Worm (Caenorhabditis elegans) whole organism, L3 larva: ENCODE data around the gene mec-1.

Experiments used
- ZK546.5 ChIP-seq: sonication (generic microtip); optimal IDR thresholded peaks from 2 replicates; lab custom pipeline; 2017; ENCODE audit warnings: missing biosample characterization, missing genetic modification characterization
- ama-1 ChIP-seq: fragments of 150-350 bp; optimal IDR thresholded peaks from 2 replicates; lab custom pipeline; 2018
- ceh-16 ChIP-seq: sonication (generic microtip); optimal IDR thresholded peaks from 2 replicates; lab custom pipeline; 2017; ENCODE audit warnings: missing biosample characterization, missing genetic modification characterization
- ceh-82 ChIP-seq: fragments of 150-350 bp; optimal IDR thresholded peaks from 2 replicates; lab custom pipeline; 2014; ENCODE audit warnings: missing biosample characterization, missing genetic modification characterization
- ceh-9 ChIP-seq: sonication (generic microtip); optimal IDR thresholded peaks from 2 replicates; lab custom pipeline; 2018; ENCODE audit warnings: missing biosample characterization, missing genetic modification characterization
- egl-27 ChIP-seq: sonication (generic microtip); optimal IDR thresholded peaks from 4 replicates; lab custom pipeline; 2017; ENCODE audit warnings: missing biosample characterization, missing genetic modification reagents, missing genetic modification characterization
- egl-5 ChIP-seq: fragments of 150-350 bp; optimal IDR thresholded peaks from 2 replicates; lab custom pipeline; 2017; ENCODE audit warnings: missing biosample characterization, missing genetic modification reagents, missing genetic modification characterization, inconsistent platforms
- elt-1 ChIP-seq: fragments of 150-350 bp; optimal IDR thresholded peaks from 2 replicates; lab custom pipeline; 2014; ENCODE audit warnings: missing biosample characterization, missing genetic modification characterization
- elt-2 ChIP-seq: sonication (generic microtip); optimal IDR thresholded peaks from 2 replicates; lab custom pipeline; 2016; ENCODE audit warnings: missing genetic modification reagents, mild to moderate bottlenecking, missing genetic modification characterization, missing compliant biosample characterization
- elt-3 ChIP-seq, 3 experiments: fragments of 150-350 bp in 1 of 3; sonication (generic microtip) in 2 of 3; optimal IDR thresholded peaks; 2 replicates in 2 of 3; 4 replicates in 1 of 3; lab custom pipeline; 2014 to 2017; ENCODE audit warnings: missing biosample characterization in 3 of 3, missing genetic modification characterization in 3 of 3
- fkh-2 ChIP-seq: fragments of 150-350 bp; optimal IDR thresholded peaks from 2 replicates; lab custom pipeline; 2014; ENCODE audit warnings: missing biosample characterization, missing genetic modification reagents, missing genetic modification characterization
- fos-1 ChIP-seq: fragments of 150-350 bp; optimal IDR thresholded peaks from 2 replicates; lab custom pipeline; 2014; ENCODE audit warnings: missing biosample characterization, missing genetic modification characterization
- jun-1 ChIP-seq: fragments of 150-350 bp; optimal IDR thresholded peaks from 2 replicates; lab custom pipeline; 2014; ENCODE audit warnings: missing biosample characterization, missing genetic modification reagents, missing genetic modification characterization
- lin-39 ChIP-seq: fragments of 150-350 bp; optimal IDR thresholded peaks from 2 replicates; lab custom pipeline; 2018; ENCODE audit warnings: missing biosample characterization, missing genetic modification reagents, missing genetic modification characterization
- mdl-1 ChIP-seq: fragments of 150-350 bp; optimal IDR thresholded peaks from 2 replicates; lab custom pipeline; 2014; ENCODE audit warnings: missing biosample characterization, missing genetic modification characterization
- nfya-1 ChIP-seq: sonication (generic microtip); optimal IDR thresholded peaks from 2 replicates; lab custom pipeline; 2017; ENCODE audit warnings: missing genetic modification characterization, mild to moderate bottlenecking, missing compliant biosample characterization, antibody characterized with exemption, moderate library complexity; ENCODE audit not compliant: insufficient read depth
- nhr-11 ChIP-seq: fragments of 150-350 bp; optimal IDR thresholded peaks from 2 replicates; lab custom pipeline; 2014; ENCODE audit warnings: missing biosample characterization, missing genetic modification characterization
- nhr-23 ChIP-seq: fragments of 150-350 bp; optimal IDR thresholded peaks from 2 replicates; lab custom pipeline; 2014; ENCODE audit warnings: missing biosample characterization, missing genetic modification reagents, missing genetic modification characterization
- nhr-25 ChIP-seq: sonication (generic microtip); optimal IDR thresholded peaks from 2 replicates; lab custom pipeline; 2017; ENCODE audit warnings: missing biosample characterization, missing genetic modification characterization
- nhr-43 ChIP-seq: sonication (generic microtip); optimal IDR thresholded peaks from 2 replicates; lab custom pipeline; 2016; ENCODE audit warnings: mild to moderate bottlenecking, missing genetic modification characterization, missing compliant biosample characterization; ENCODE audit not compliant: poor library complexity, severe bottlenecking
- nhr-67 ChIP-seq: fragments of 150-350 bp; optimal IDR thresholded peaks from 2 replicates; lab custom pipeline; 2014; ENCODE audit warnings: missing biosample characterization, missing genetic modification characterization
- nhr-76 ChIP-seq: fragments of 150-350 bp; sonication (generic microtip); optimal IDR thresholded peaks from 5 replicates; lab custom pipeline; 2014; ENCODE audit warnings: missing biosample characterization, missing genetic modification characterization
- nhr-77 ChIP-seq: fragments of 150-350 bp; optimal IDR thresholded peaks from 2 replicates; lab custom pipeline; 2014; ENCODE audit warnings: missing biosample characterization, missing genetic modification characterization
- pha-4 ChIP-seq: fragments of 150-350 bp; optimal IDR thresholded peaks from 2 replicates; lab custom pipeline; 2014; ENCODE audit warnings: missing biosample characterization, missing genetic modification reagents, missing genetic modification characterization
- pqm-1 ChIP-seq: fragments of 150-350 bp; optimal IDR thresholded peaks from 2 replicates; lab custom pipeline; 2017; ENCODE audit warnings: missing biosample characterization, missing genetic modification characterization, inconsistent platforms
- sea-2 ChIP-seq: fragments of 150-350 bp; sonication (generic microtip); optimal IDR thresholded peaks from 4 replicates; lab custom pipeline; 2014; ENCODE audit warnings: missing biosample characterization, missing genetic modification reagents, missing genetic modification characterization
- tbx-2 ChIP-seq: sonication (generic microtip); optimal IDR thresholded peaks from 2 replicates; lab custom pipeline; 2016; ENCODE audit warnings: mild to moderate bottlenecking, missing genetic modification characterization, missing compliant biosample characterization
- unc-39 ChIP-seq: sonication (generic microtip); optimal IDR thresholded peaks from 4 replicates; lab custom pipeline; 2017; ENCODE audit warnings: missing biosample characterization, missing genetic modification characterization
- unc-62 ChIP-seq: fragments of 150-350 bp; sonication (generic microtip); optimal IDR thresholded peaks from 4 replicates; lab custom pipeline; 2014; ENCODE audit warnings: missing biosample characterization, missing genetic modification reagents, missing genetic modification characterization
- zag-1 ChIP-seq: fragments of 150-350 bp; optimal IDR thresholded peaks from 2 replicates; lab custom pipeline; 2014; ENCODE audit warnings: missing biosample characterization, missing genetic modification characterization

Gene mec-1

ce11 chrV:6985943-6986342 lies 29.6 kb downstream of the mec-1 start, which contains the start of gene nhr-163:
nhr-163 (minus strand) TSS chrV:6986043.
- TF ChIP-seq unc-62 (GFP tag; lab: Kevin White, UChicago) (no peak), nhr-25 (tag; lab: Kevin White, UChicago) (no peak), elt-2 (tag; lab: Kevin White, UChicago) (no peak)

- TF ChIP-seq nhr-25 (tag; lab: Kevin White, UChicago): no peak
- TF ChIP-seq nhr-77 (tag; lab: Kevin White, UChicago): no peak
- TF ChIP-seq ama-1 (lab: Kevin White, UChicago): no peak
- no peak for TF ChIP-seq ZK546.5 (tag; lab: Kevin White, UChicago)
- no peak for TF ChIP-seq nhr-67 (tag; lab: Kevin White, UChicago)
- no peak for TF ChIP-seq fkh-2
- TF ChIP-seq pha-4 (tag; lab: Kevin White, UChicago): no peak
- TF ChIP-seq fos-1 (tag; lab: Kevin White, UChicago): no peak
Observed at ce11 chrV:6987673-6988072, 31.3 kb downstream of the mec-1 start, which contains the start of gene nhr-139. nhr-139 (minus strand) TSS chrV:6987773.

ce11 chrV:6989626-6990138 lies 33.3 kb downstream of the mec-1 start, which contains the start of gene nhr-140:
nhr-140 (minus strand) TSS chrV:6989676.
- TF ChIP-seq fkh-2 (no peak), elt-1 (tag; lab: Kevin White, UChicago) (peak; percentile 56), lin-39 (tag; lab: Kevin White, UChicago) (no peak), unc-39 (tag; lab: Kevin White, UChicago) (no peak), nfya-1 (tag; lab: Kevin White, UChicago) (no peak)

- TF ChIP-seq tbx-2 (tag; lab: Kevin White, UChicago): no peak
Observed at ce11 chrV:6991771-6992170, 35.4 kb downstream of the mec-1 start, which contains the start of gene nhr-162. nhr-162 (minus strand) TSS chrV:6991871.

ce11 chrV:6993999-6994398 lies 37.7 kb downstream of the mec-1 start:
- TF ChIP-seq nfya-1 (tag; lab: Kevin White, UChicago) (peak; percentile 13), nhr-76 (peak; percentile 82), ceh-9 (tag; lab: Kevin White, UChicago) (no peak), nhr-11 (tag; lab: Kevin White, UChicago) (no peak), egl-27 (tag; lab: Kevin White, UChicago) (peak; percentile 86), nhr-25 (tag; lab: Kevin White, UChicago) (peak; percentile 74), pqm-1 (tag; lab: Kevin White, UChicago) (peak; percentile 89), pha-4 (tag; lab: Kevin White, UChicago) (peak; percentile 37), tbx-2 (tag; lab: Kevin White, UChicago) (no peak), elt-2 (tag; lab: Kevin White, UChicago) (peak; percentile 78), sea-2 (GFP tag; lab: Kevin White, UChicago) (no peak), mdl-1 (tag; lab: Kevin White, UChicago) (no peak), nhr-43 (tag; lab: Kevin White, UChicago) (peak; percentile 75), elt-3 (tag; optimal IDR thresholded peaks at IDR 0.05; lab: Kevin White, UChicago) (no peak), jun-1 (tag; lab: Kevin White, UChicago) (peak; percentile 59), zag-1 (tag; lab: Kevin White, UChicago) (no peak), ceh-82 (tag; lab: Kevin White, UChicago) (no peak), nhr-23 (tag; lab: Kevin White, UChicago) (peak; percentile 43), egl-5 (tag; lab: Kevin White, UChicago) (no peak), ceh-16 (tag; lab: Kevin White, UChicago) (no peak)

- no peak for TF ChIP-seq elt-3 (tag; optimal IDR thresholded peaks at IDR 0.05; lab: Kevin White, UChicago)
- peak; percentile 33 for TF ChIP-seq pqm-1 (tag; lab: Kevin White, UChicago)
- no peak for TF ChIP-seq fos-1 (tag; lab: Kevin White, UChicago)
- TF ChIP-seq elt-2 (tag; lab: Kevin White, UChicago): peak; percentile 70
- TF ChIP-seq, all 47 proteins: peak for 2
Observed at ce11 chrV:6997041-6997552, 40.8 kb downstream of the mec-1 start, which contains the start of gene nhr-107. nhr-107 (minus strand) TSS chrV:6997091.
